Worm (Caenorhabditis elegans): Measurements from ENCODE around the gene col-139.

col-139 gene

DNA sequence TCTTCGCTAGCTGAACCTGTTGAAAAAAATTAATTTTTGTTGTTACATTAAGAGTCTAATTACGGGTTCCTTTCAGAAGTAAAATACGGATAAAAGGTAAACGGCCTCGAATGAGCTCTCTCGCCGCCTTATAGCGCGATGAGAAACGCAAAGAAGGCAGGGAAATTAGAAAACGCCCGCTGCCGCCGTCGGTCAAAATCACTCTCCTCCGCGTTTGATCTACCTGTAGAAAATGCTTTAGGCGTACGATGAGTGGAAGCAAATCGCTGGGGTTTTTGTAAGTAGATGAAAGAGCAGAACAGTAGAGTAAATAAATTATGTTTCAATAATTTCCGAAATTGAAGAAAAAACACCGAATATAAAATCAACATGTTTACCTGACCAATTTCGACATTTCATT is 16.6 kb downstream of the col-139 start:
- no peak for TF ChIP-seq hnd-1 (tag; optimal IDR thresholded peaks at IDR 0.05)
- TF ChIP-seq B0310.2 (tag; optimal IDR thresholded peaks at IDR 0.05) = no peak
- TF ChIP-seq hmg-4 (GFP tag; optimal IDR thresholded peaks at IDR 0.05) = no peak
- TF ChIP-seq aly-1 (tag; optimal IDR thresholded peaks at IDR 0.05) = no peak
- TF ChIP-seq ets-7 (tag; optimal IDR thresholded peaks at IDR 0.05) = no peak
- no peak for TF ChIP-seq tbx-37 (GFP tag; conservative IDR thresholded peaks at IDR 0.05)
- TF ChIP-seq tra-4 (tag; optimal IDR thresholded peaks at IDR 0.05) = no peak
- TF ChIP-seq hmbx-1 (tag; optimal IDR thresholded peaks at IDR 0.05) = no peak
- no peak for TF ChIP-seq scrt-1 (GFP tag; IDR thresholded peaks at IDR 0.05)
- TF ChIP-seq flt-1 (GFP tag; IDR thresholded peaks at IDR 0.05) = no peak
- TF ChIP-seq sea-1 (GFP tag; conservative IDR thresholded peaks at IDR 0.05) = no peak
- no peak for TF ChIP-seq pes-1 (GFP tag; IDR thresholded peaks at IDR 0.05)

ce11 chrV:4632808-4633207 is 21.0 kb downstream of the col-139 start:
- 0 out of 2 replicates have a peak, but pooled peaks have one; percentile 49 for TF ChIP-seq scrt-1 (GFP tag; IDR thresholded peaks at IDR 0.05)

DNA sequence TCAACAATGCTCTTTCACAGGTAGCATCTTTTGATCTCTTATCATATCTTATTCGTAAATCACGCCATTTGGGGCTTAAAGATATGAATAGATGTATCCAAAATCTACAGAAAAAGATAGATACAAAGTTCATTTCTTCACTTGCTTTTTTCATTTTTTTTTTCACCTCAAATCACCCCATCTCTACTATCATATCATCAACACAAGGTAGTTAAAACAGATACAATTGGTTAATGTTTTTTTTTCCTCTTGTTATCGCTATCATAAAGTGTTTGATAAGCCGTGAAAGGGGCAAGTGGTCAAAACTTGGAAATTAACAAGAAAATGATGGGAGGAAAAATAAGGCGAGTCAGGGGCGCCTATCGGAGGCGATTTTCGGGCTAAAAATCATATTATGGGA is 23.5 kb downstream of the col-139 start:
- TF ChIP-seq scrt-1 (GFP tag; IDR thresholded peaks at IDR 0.05) = no peak
- no peak for TF ChIP-seq hnd-1 (tag; optimal IDR thresholded peaks at IDR 0.05)
- no peak for TF ChIP-seq flt-1 (GFP tag; IDR thresholded peaks at IDR 0.05)
- TF ChIP-seq pes-1 (GFP tag; IDR thresholded peaks at IDR 0.05) = no peak
- TF ChIP-seq sea-1 (GFP tag; conservative IDR thresholded peaks at IDR 0.05) = no peak
- TF ChIP-seq ets-7 (tag; optimal IDR thresholded peaks at IDR 0.05) = no peak
- TF ChIP-seq ceh-36 (tag; optimal IDR thresholded peaks at IDR 0.05) = no peak
- TF ChIP-seq ceh-13 (GFP tag; optimal IDR thresholded peaks at IDR 0.05) = no peak
- TF ChIP-seq tra-4 (tag; optimal IDR thresholded peaks at IDR 0.05) = no peak
- TF ChIP-seq F13C5.2 (tag; optimal IDR thresholded peaks at IDR 0.05) = no peak
- TF ChIP-seq aly-1 (tag; optimal IDR thresholded peaks at IDR 0.05) = no peak
- TF ChIP-seq tbx-37 (GFP tag; conservative IDR thresholded peaks at IDR 0.05) = no peak
- TF ChIP-seq B0310.2 (tag; optimal IDR thresholded peaks at IDR 0.05) = no peak
- no peak for TF ChIP-seq tbx-11 (GFP tag; IDR thresholded peaks at IDR 0.05)
- no peak for TF ChIP-seq hmbx-1 (tag; optimal IDR thresholded peaks at IDR 0.05)

DNA sequence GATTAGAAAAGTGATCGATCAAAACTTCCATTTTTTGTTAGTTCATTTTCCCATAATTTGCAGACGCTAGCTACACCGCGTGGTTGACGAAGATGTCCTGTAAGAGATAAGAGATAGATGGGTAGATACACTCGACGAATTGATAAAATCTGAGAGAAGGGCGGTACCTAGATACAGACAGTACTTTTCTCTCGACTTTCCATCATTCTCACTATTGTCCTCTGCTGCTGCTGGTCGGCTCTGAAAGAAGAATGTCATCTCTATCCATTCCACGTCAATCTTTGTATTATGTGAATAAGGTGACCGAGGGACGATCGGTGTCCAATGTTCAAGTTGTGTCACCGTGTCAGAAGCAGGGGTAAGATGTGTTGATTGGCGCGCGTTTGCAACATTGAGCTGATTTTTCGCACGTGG is 25.2 kb downstream of the col-139 start, which contains the start of gene pmt-2:
Gene pmt-2, plus strand, starts transcription at position 64 of the 414 bp plus-strand sequence.
- TF ChIP-seq pes-1 (GFP tag; IDR thresholded peaks at IDR 0.05) (no peak), ceh-13 (GFP tag; optimal IDR thresholded peaks at IDR 0.05) (no peak), tbx-11 (GFP tag; IDR thresholded peaks at IDR 0.05) (no peak), ama-1 (optimal IDR thresholded peaks at IDR 0.05) (no peak), flt-1 (GFP tag; IDR thresholded peaks at IDR 0.05) (no peak), B0310.2 (tag; optimal IDR thresholded peaks at IDR 0.05) (no peak), hmbx-1 (tag; optimal IDR thresholded peaks at IDR 0.05) (no peak), sea-1 (GFP tag; conservative IDR thresholded peaks at IDR 0.05) (no peak), aly-1 (tag; optimal IDR thresholded peaks at IDR 0.05) (no peak), F13C5.2 (tag; optimal IDR thresholded peaks at IDR 0.05) (no peak), tra-4 (tag; optimal IDR thresholded peaks at IDR 0.05) (no peak), hnd-1 (tag; optimal IDR thresholded peaks at IDR 0.05) (no peak), hmg-4 (GFP tag; optimal IDR thresholded peaks at IDR 0.05) (no peak), ets-7 (tag; optimal IDR thresholded peaks at IDR 0.05) (no peak), ceh-36 (tag; optimal IDR thresholded peaks at IDR 0.05) (no peak), scrt-1 (GFP tag; IDR thresholded peaks at IDR 0.05) (no peak), tbx-37 (GFP tag; conservative IDR thresholded peaks at IDR 0.05) (no peak)

DNA sequence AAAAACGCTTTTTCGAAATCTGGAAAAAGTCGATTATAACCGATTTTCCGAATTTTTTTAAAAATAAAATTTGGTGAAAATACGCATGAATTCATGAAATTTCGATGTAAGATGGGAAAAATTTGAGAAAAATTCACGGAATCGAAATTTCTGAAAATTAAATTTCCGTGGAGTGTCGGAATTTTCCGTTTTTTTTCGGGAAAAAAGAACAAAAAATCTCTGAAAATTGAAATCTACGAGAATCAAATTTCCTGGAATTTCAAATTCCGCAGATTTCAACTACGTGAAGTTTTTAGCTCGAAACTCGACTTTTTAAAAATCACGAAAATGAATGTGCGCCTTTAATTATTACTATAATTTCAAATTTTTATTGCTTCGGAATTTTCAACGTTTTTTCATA is 27.4 kb downstream of the col-139 start:
- TF ChIP-seq B0310.2 (tag; optimal IDR thresholded peaks at IDR 0.05) = no peak
- no peak for TF ChIP-seq ceh-36 (tag; optimal IDR thresholded peaks at IDR 0.05)
- no peak for TF ChIP-seq ceh-13 (GFP tag; optimal IDR thresholded peaks at IDR 0.05)
- TF ChIP-seq tbx-11 (GFP tag; IDR thresholded peaks at IDR 0.05) = no peak
- TF ChIP-seq flt-1 (GFP tag; IDR thresholded peaks at IDR 0.05) = no peak
- no peak for TF ChIP-seq pes-1 (GFP tag; IDR thresholded peaks at IDR 0.05)
- TF ChIP-seq F13C5.2 (tag; optimal IDR thresholded peaks at IDR 0.05) = no peak
- no peak for TF ChIP-seq sea-1 (GFP tag; conservative IDR thresholded peaks at IDR 0.05)

- no peak for TF ChIP-seq hmbx-1 (tag; optimal IDR thresholded peaks at IDR 0.05)
- no peak for TF ChIP-seq ceh-36 (tag; optimal IDR thresholded peaks at IDR 0.05)
- no peak for TF ChIP-seq F13C5.2 (tag; optimal IDR thresholded peaks at IDR 0.05)
- TF ChIP-seq ceh-13 (GFP tag; optimal IDR thresholded peaks at IDR 0.05) = no peak
- no peak for TF ChIP-seq hmg-4 (GFP tag; optimal IDR thresholded peaks at IDR 0.05)
- no peak for TF ChIP-seq tra-4 (tag; optimal IDR thresholded peaks at IDR 0.05)
- TF ChIP-seq tbx-37 (GFP tag; conservative IDR thresholded peaks at IDR 0.05) = no peak
- TF ChIP-seq flt-1 (GFP tag; IDR thresholded peaks at IDR 0.05) = no peak
- no peak for TF ChIP-seq hnd-1 (tag; optimal IDR thresholded peaks at IDR 0.05)
These were observed 29.1 kb downstream of the col-139 start for ce11 chrV:4624717-4625116.

ce11 chrV:4623535-4623934 is 30.2 kb downstream of the col-139 start:
- TF ChIP-seq tbx-37 (GFP tag; conservative IDR thresholded peaks at IDR 0.05) = no peak
- no peak for TF ChIP-seq hnd-1 (tag; optimal IDR thresholded peaks at IDR 0.05)
- TF ChIP-seq B0310.2 (tag; optimal IDR thresholded peaks at IDR 0.05) = no peak
- no peak for TF ChIP-seq ceh-36 (tag; optimal IDR thresholded peaks at IDR 0.05)
- TF ChIP-seq tbx-11 (GFP tag; IDR thresholded peaks at IDR 0.05) = no peak
- no peak for TF ChIP-seq hmbx-1 (tag; optimal IDR thresholded peaks at IDR 0.05)
- TF ChIP-seq ets-7 (tag; optimal IDR thresholded peaks at IDR 0.05) = no peak
- no peak for TF ChIP-seq ama-1 (optimal IDR thresholded peaks at IDR 0.05)
- TF ChIP-seq scrt-1 (GFP tag; IDR thresholded peaks at IDR 0.05) = no peak
- no peak for TF ChIP-seq flt-1 (GFP tag; IDR thresholded peaks at IDR 0.05)

ce11 chrV:4617260-4617659 is 36.5 kb downstream of the col-139 start, which contains the start of gene sumv-2:
sumv-2 (plus strand) TSS chrV:4617560.
- TF ChIP-seq F13C5.2 (tag; optimal IDR thresholded peaks at IDR 0.05) (no peak), hnd-1 (tag; optimal IDR thresholded peaks at IDR 0.05) (no peak), tbx-37 (GFP tag; conservative IDR thresholded peaks at IDR 0.05) (no peak), ceh-36 (tag; optimal IDR thresholded peaks at IDR 0.05) (no peak), B0310.2 (tag; optimal IDR thresholded peaks at IDR 0.05) (no peak), tbx-11 (GFP tag; IDR thresholded peaks at IDR 0.05) (no peak), flt-1 (GFP tag; IDR thresholded peaks at IDR 0.05) (no peak), sea-1 (GFP tag; conservative IDR thresholded peaks at IDR 0.05) (no peak)

Measured in whole organism, early embryonic.